Worm (Caenorhabditis elegans) whole organism, early embryonic: ENCODE data around the gene luc-7L.

Experiments used
- B0310.2 ChIP-seq: sonication (generic microtip); optimal IDR thresholded peaks from 2 replicates; lab custom pipeline; 2016; ENCODE audit warnings: mild to moderate bottlenecking, missing genetic modification characterization, missing compliant biosample characterization
- aly-1 ChIP-seq: sonication (generic microtip); optimal IDR thresholded peaks from 2 replicates; lab custom pipeline; 2016; ENCODE audit warnings: missing genetic modification characterization, missing compliant biosample characterization
- ceh-13 ChIP-seq: fragments of 200-800 bp; sonication (Bioruptor generic); optimal IDR thresholded peaks from 2 replicates; lab custom pipeline; 2018; ENCODE audit warnings: mild to moderate bottlenecking, missing genetic modification characterization, missing compliant biosample characterization
- flt-1 ChIP-seq: fragments of 200-800 bp; sonication (Bioruptor generic); IDR thresholded peaks from 2 replicates; pipeline ENCODE4 v1.3.6; 2022; ENCODE audit warnings: missing genetic modification characterization, missing compliant biosample characterization
- hmg-4 ChIP-seq: fragments of 200-800 bp; sonication (Bioruptor generic); optimal IDR thresholded peaks from 2 replicates; lab custom pipeline; 2018; ENCODE audit warnings: mild to moderate bottlenecking, missing genetic modification characterization, missing compliant biosample characterization
- hnd-1 ChIP-seq: sonication (generic microtip); optimal IDR thresholded peaks from 2 replicates; lab custom pipeline; 2016; ENCODE audit warnings: missing genetic modification characterization, missing compliant biosample characterization
- tbx-11 ChIP-seq: fragments of 200-800 bp; sonication (Bioruptor generic); IDR thresholded peaks from 2 replicates; pipeline ENCODE4 v1.3.6; 2022; ENCODE audit warnings: missing genetic modification characterization, missing compliant biosample characterization
- tra-4 ChIP-seq: sonication (generic microtip); optimal IDR thresholded peaks from 2 replicates; lab custom pipeline; 2017; ENCODE audit warnings: missing genetic modification characterization, missing compliant biosample characterization

ce11 chrII:7722784-7723183 lies 15.5 kb upstream of the luc-7L start:
- TF ChIP-seq aly-1 (tag; lab: Kevin White, UChicago) = no peak
- no peak for TF ChIP-seq flt-1 (GFP tag; lab: Robert Waterston, UW)
- TF ChIP-seq B0310.2 (tag; lab: Kevin White, UChicago) = no peak
- no peak for TF ChIP-seq ceh-13
- no peak for TF ChIP-seq tbx-11 (GFP tag; lab: Robert Waterston, UW)
- TF ChIP-seq hnd-1 (tag; lab: Kevin White, UChicago) = no peak
- TF ChIP-seq hmg-4 (GFP tag; lab: Kevin White, UChicago) = no peak
- no peak for TF ChIP-seq tra-4
